Worm (Caenorhabditis elegans) whole organism, midembryonic: Measurements from ENCODE around the gene C36E6.2.

Source experiments
- T22C8.4 ChIP-seq: fragments of 200-800 bp; sonication (Bioruptor generic); IDR thresholded peaks from 2 replicates; pipeline ENCODE4 v1.3.6; 2022; ENCODE audit warnings: missing genetic modification characterization, missing compliant biosample characterization
- cog-1 ChIP-seq: sonication (generic microtip); optimal IDR thresholded peaks from 2 replicates; lab custom pipeline; 2016; ENCODE audit warnings: missing genetic modification characterization, missing compliant biosample characterization
- flt-1 ChIP-seq: fragments of 200-800 bp; sonication (Bioruptor generic); IDR thresholded peaks from 2 replicates; pipeline ENCODE4 v1.3.6; 2022; ENCODE audit warnings: missing genetic modification characterization, missing compliant biosample characterization
- klf-2 ChIP-seq: fragments of 200-800 bp; sonication (Bioruptor generic); conservative IDR thresholded peaks from 2 replicates; pipeline ENCODE4 v1.3.6; 2022; ENCODE audit warnings: missing genetic modification reagents, missing genetic modification characterization, missing compliant biosample characterization
- med-1 ChIP-seq: sonication (generic microtip); optimal IDR thresholded peaks from 2 replicates; lab custom pipeline; 2017; ENCODE audit warnings: missing genetic modification characterization, mild to moderate bottlenecking, missing compliant biosample characterization, antibody characterized with exemption, missing genetic modification reagents; ENCODE audit not compliant: insufficient read depth
- ref-1 ChIP-seq: fragments of 200-800 bp; sonication (Bioruptor generic); conservative IDR thresholded peaks from 2 replicates; pipeline ENCODE4 v1.3.6; 2022; ENCODE audit warnings: missing genetic modification reagents, missing genetic modification characterization, missing compliant biosample characterization
- tab-1 ChIP-seq: fragments of 200-800 bp; sonication (Bioruptor generic); IDR thresholded peaks from 2 replicates; pipeline ENCODE4 v1.3.6; 2022; ENCODE audit warnings: missing genetic modification characterization, missing compliant biosample characterization
- ztf-23 ChIP-seq: fragments of 200-800 bp; sonication (Bioruptor generic); IDR thresholded peaks from 2 replicates; pipeline ENCODE4 v1.3.6; 2022; ENCODE audit warnings: missing genetic modification reagents, missing genetic modification characterization, missing compliant biosample characterization
- ztf-29 ChIP-seq: fragments of 200-800 bp; sonication (Bioruptor generic); IDR thresholded peaks from 2 replicates; pipeline ENCODE4 v1.3.6; 2022; ENCODE audit warnings: missing genetic modification reagents, missing genetic modification characterization, missing compliant biosample characterization

Gene C36E6.2

ce11 chrX:17442539-17442938 lies 8.9 kb upstream of the C36E6.2 start:
- TF ChIP-seq ref-1 (GFP tag; lab: Robert Waterston, UW), result 0 out of 2 replicates have a peak, but pooled peaks have one; percentile 25
- peak; percentile 81 for TF ChIP-seq tab-1
- TF ChIP-seq T22C8.4 (GFP tag; lab: Robert Waterston, UW), result peak; percentile 47; the same call in 1 of the 2 replicates

- 0 out of 2 replicates have a peak, but pooled peaks have one; percentile 19 for TF ChIP-seq flt-1 (GFP tag; lab: Robert Waterston, UW)
- TF ChIP-seq ref-1 (GFP tag; lab: Robert Waterston, UW), result 0 out of 2 replicates have a peak, but pooled peaks have one; percentile 35
- peak; percentile 23 for TF ChIP-seq ztf-23 (GFP tag; lab: Robert Waterston, UW)
- TF ChIP-seq klf-2 (GFP tag; lab: Robert Waterston, UW), result 0 out of 2 replicates have a peak, but pooled peaks have one; percentile 48
- TF ChIP-seq T22C8.4 (GFP tag; lab: Robert Waterston, UW), result peak; percentile 48
- TF ChIP-seq tab-1, result peak; percentile 78
Measured at ce11 chrX:17444683-17445082, 6.8 kb upstream of the C36E6.2 start.

ce11 chrX:17456536-17457165 lies 5.2 kb downstream of the C36E6.2 start, which contains the start of gene mlc-2:
mlc-2 (minus strand) TSS chrX:17456586.
- TF ChIP-seq ztf-29 (GFP tag; lab: Robert Waterston, UW) (no peak), cog-1 (tag; lab: Kevin White, UChicago) (peak; percentile 44)

ce11 chrX:17458887-17459286 lies 7.4 kb downstream of the C36E6.2 start, which contains the start of gene mlc-1:
mlc-1 (plus strand) TSS chrX:17459210.
- no peak for TF ChIP-seq flt-1 (GFP tag; lab: Robert Waterston, UW)
- TF ChIP-seq ref-1 (GFP tag; lab: Robert Waterston, UW), result no peak
- peak; percentile 60; the same call in 1 of the 2 replicates for TF ChIP-seq ztf-23 (GFP tag; lab: Robert Waterston, UW)
- no peak for TF ChIP-seq med-1 (GFP tag; lab: Kevin White, UChicago)

- TF ChIP-seq T22C8.4 (GFP tag; lab: Robert Waterston, UW), result no peak
- TF ChIP-seq cog-1 (tag; lab: Kevin White, UChicago), result no peak
Measured at ce11 chrX:17461958-17462357, 10.5 kb downstream of the C36E6.2 start.

ce11 chrX:17464801-17465200 lies 13.3 kb downstream of the C36E6.2 start, which contains the start of gene slc-17.1:
slc-17.1 (minus strand) TSS chrX:17464901.
- TF ChIP-seq ztf-29 (GFP tag; lab: Robert Waterston, UW) (no peak), flt-1 (GFP tag; lab: Robert Waterston, UW) (no peak), tab-1 (no peak), med-1 (GFP tag; lab: Kevin White, UChicago) (no peak)

- TF ChIP-seq tab-1 (no peak), ztf-23 (GFP tag; lab: Robert Waterston, UW) (no peak), med-1 (GFP tag; lab: Kevin White, UChicago) (no peak), flt-1 (GFP tag; lab: Robert Waterston, UW) (no peak), ztf-29 (GFP tag; lab: Robert Waterston, UW) (no peak), T22C8.4 (GFP tag; lab: Robert Waterston, UW) (no peak), klf-2 (GFP tag; lab: Robert Waterston, UW) (no peak), ref-1 (GFP tag; lab: Robert Waterston, UW) (no peak), cog-1 (tag; lab: Kevin White, UChicago) (no peak)
Measured at ce11 chrX:17466615-17467014, 15.1 kb downstream of the C36E6.2 start, which contains the start of gene ZK54.3. ZK54.3 (minus strand) TSS chrX:17467005.

ce11 chrX:17468483-17468882 lies 17.0 kb downstream of the C36E6.2 start:
- TF ChIP-seq cog-1 (tag; lab: Kevin White, UChicago) (no peak), T22C8.4 (GFP tag; lab: Robert Waterston, UW) (no peak), ztf-23 (GFP tag; lab: Robert Waterston, UW) (no peak), flt-1 (GFP tag; lab: Robert Waterston, UW) (no peak), klf-2 (GFP tag; lab: Robert Waterston, UW) (no peak), ref-1 (GFP tag; lab: Robert Waterston, UW) (no peak), tab-1 (no peak), ztf-29 (GFP tag; lab: Robert Waterston, UW) (no peak), med-1 (GFP tag; lab: Kevin White, UChicago) (no peak)

ce11 chrX:17471703-17472102 lies 20.2 kb downstream of the C36E6.2 start:
- no peak for TF ChIP-seq med-1 (GFP tag; lab: Kevin White, UChicago)
- TF ChIP-seq ref-1 (GFP tag; lab: Robert Waterston, UW), result no peak
- no peak for TF ChIP-seq T22C8.4 (GFP tag; lab: Robert Waterston, UW)
- TF ChIP-seq ztf-23 (GFP tag; lab: Robert Waterston, UW), result no peak
- no peak for TF ChIP-seq klf-2 (GFP tag; lab: Robert Waterston, UW)
- TF ChIP-seq ztf-29 (GFP tag; lab: Robert Waterston, UW), result no peak
- no peak for TF ChIP-seq cog-1 (tag; lab: Kevin White, UChicago)
- no peak for TF ChIP-seq flt-1 (GFP tag; lab: Robert Waterston, UW)
- no peak for TF ChIP-seq tab-1

ce11 chrX:17472917-17473316 lies 21.4 kb downstream of the C36E6.2 start:
- no peak for TF ChIP-seq ref-1 (GFP tag; lab: Robert Waterston, UW)
- TF ChIP-seq cog-1 (tag; lab: Kevin White, UChicago), result no peak
- TF ChIP-seq T22C8.4 (GFP tag; lab: Robert Waterston, UW), result no peak
- no peak for TF ChIP-seq flt-1 (GFP tag; lab: Robert Waterston, UW)
- no peak for TF ChIP-seq ztf-29 (GFP tag; lab: Robert Waterston, UW)
- TF ChIP-seq med-1 (GFP tag; lab: Kevin White, UChicago), result no peak
- TF ChIP-seq tab-1, result no peak
- no peak for TF ChIP-seq klf-2 (GFP tag; lab: Robert Waterston, UW)
- TF ChIP-seq ztf-23 (GFP tag; lab: Robert Waterston, UW), result no peak
